Fruit fly (Drosophila melanogaster) whole organism, embryonic: Measurements from ENCODE around the gene Tnks.
A peak's percentile ranks its signal among the peaks of the same experiment; 100 is the strongest.

Source experiments
- ATbp ChIP-seq: fragments of 200-800 bp; sonication (Bioruptor generic); optimal IDR thresholded peaks from 2 replicates; lab custom pipeline; 2017; ENCODE audit warnings: missing biosample characterization, mild to moderate bottlenecking, missing genetic modification characterization, missing genetic modification reagents
- Aef1 ChIP-seq: fragments of 200-800 bp; sonication (Bioruptor generic); IDR thresholded peaks from 3 replicates; pipeline ENCODE4 v1.3.6; 2022; ENCODE audit warnings: missing biosample characterization, missing genetic modification characterization
- CG10565 ChIP-seq: fragments of 200-800 bp; sonication (Bioruptor generic); optimal IDR thresholded peaks from 3 replicates; lab custom pipeline; 2016; ENCODE audit warnings: missing biosample characterization, mild to moderate bottlenecking, missing genetic modification characterization
- CG10979 ChIP-seq: fragments of 200-800 bp; sonication (Bioruptor generic); optimal IDR thresholded peaks from 2 replicates; lab custom pipeline; 2018; ENCODE audit warnings: missing biosample characterization, mild to moderate bottlenecking, missing genetic modification characterization, moderate library complexity
- CG11456 ChIP-seq: fragments of 200-800 bp; sonication (Bioruptor generic); IDR thresholded peaks from 3 replicates; pipeline ENCODE4 v1.3.6; 2022; ENCODE audit warnings: missing biosample characterization, missing genetic modification characterization
- CG14667 ChIP-seq: fragments of 200-800 bp; sonication (Bioruptor generic); IDR thresholded peaks from 2 replicates; pipeline ENCODE4 v1.3.6; 2022; ENCODE audit warnings: missing biosample characterization, missing genetic modification characterization
- CG15601 ChIP-seq: fragments of 200-800 bp; sonication (Bioruptor generic); optimal IDR thresholded peaks from 3 replicates; lab custom pipeline; 2019; ENCODE audit warnings: missing biosample characterization, mild to moderate bottlenecking, missing genetic modification characterization, moderate library complexity
- CG17328 ChIP-seq: fragments of 200-800 bp; sonication (Bioruptor generic); IDR thresholded peaks from 2 replicates; pipeline ENCODE4 v1.3.6; 2022; ENCODE audit warnings: missing biosample characterization, missing genetic modification characterization
- CG17361 ChIP-seq: fragments of 200-800 bp; sonication (Bioruptor generic); IDR thresholded peaks from 3 replicates; pipeline ENCODE4 v1.3.6; 2022; ENCODE audit warnings: missing biosample characterization, missing genetic modification characterization
- CG2202 ChIP-seq: fragments of 200-800 bp; sonication (Bioruptor generic); optimal IDR thresholded peaks from 2 replicates; lab custom pipeline; 2018; ENCODE audit warnings: missing biosample characterization, mild to moderate bottlenecking, missing genetic modification characterization
- CG31224 ChIP-seq: fragments of 200-800 bp; sonication (Bioruptor generic); IDR thresholded peaks from 2 replicates; pipeline ENCODE4 v1.3.6; 2022; ENCODE audit warnings: missing biosample characterization, missing genetic modification characterization
- CG3281 ChIP-seq: fragments of 200-800 bp; sonication (Bioruptor generic); optimal IDR thresholded peaks from 3 replicates; lab custom pipeline; 2017; ENCODE audit warnings: missing biosample characterization, mild to moderate bottlenecking, missing genetic modification characterization
- CG34376 ChIP-seq: fragments of 200-800 bp; sonication (Bioruptor generic); optimal IDR thresholded peaks from 2 replicates; lab custom pipeline; 2018; ENCODE audit warnings: missing biosample characterization, mild to moderate bottlenecking, missing genetic modification characterization
- CG3838 ChIP-seq: fragments of 200-800 bp; sonication (Bioruptor generic); optimal IDR thresholded peaks from 3 replicates; lab custom pipeline; 2016; ENCODE audit warnings: missing biosample characterization, missing genetic modification characterization
- CG3995 ChIP-seq: fragments of 200-800 bp; sonication (Bioruptor generic); optimal IDR thresholded peaks from 3 replicates; lab custom pipeline; 2016; ENCODE audit warnings: missing biosample characterization, missing genetic modification characterization
- CG4328 ChIP-seq: fragments of 200-800 bp; sonication (Bioruptor generic); optimal IDR thresholded peaks from 3 replicates; lab custom pipeline; 2017; ENCODE audit warnings: missing biosample characterization, missing genetic modification reagents, missing genetic modification characterization
- CG6175 ChIP-seq: fragments of 200-800 bp; sonication (Bioruptor generic); IDR thresholded peaks from 3 replicates; pipeline ENCODE4 v1.3.6; 2022; ENCODE audit warnings: missing biosample characterization, missing genetic modification characterization
- CG6254 ChIP-seq: fragments of 200-800 bp; sonication (Bioruptor generic); optimal IDR thresholded peaks from 3 replicates; lab custom pipeline; 2017; ENCODE audit warnings: mild to moderate bottlenecking, missing biosample characterization, missing genetic modification reagents, missing genetic modification characterization
- CG6272 ChIP-seq: fragments of 200-800 bp; sonication (Bioruptor generic); IDR thresholded peaks from 2 replicates; pipeline ENCODE4 v1.3.6; 2022; ENCODE audit warnings: missing biosample characterization, missing genetic modification characterization
- CG6689 ChIP-seq: fragments of 200-800 bp; sonication (Bioruptor generic); IDR thresholded peaks from 2 replicates; pipeline ENCODE4 v1.3.6; 2022; ENCODE audit warnings: missing biosample characterization, missing genetic modification characterization
- CG6813 ChIP-seq: fragments of 200-800 bp; sonication (Bioruptor generic); optimal IDR thresholded peaks from 2 replicates; lab custom pipeline; 2017; ENCODE audit warnings: missing biosample characterization, missing genetic modification characterization, mild to moderate bottlenecking, moderate library complexity, missing genetic modification reagents
- CG6854 ChIP-seq: fragments of 200-800 bp; sonication (Bioruptor generic); optimal IDR thresholded peaks from 3 replicates; lab custom pipeline; 2017; ENCODE audit warnings: missing biosample characterization, mild to moderate bottlenecking, missing genetic modification characterization
- CkIIα-i1 ChIP-seq: fragments of 200-800 bp; sonication (Bioruptor generic); IDR thresholded peaks from 2 replicates; pipeline ENCODE4 v1.3.6; 2022; ENCODE audit warnings: missing biosample characterization, missing genetic modification characterization
- CrebB ChIP-seq: fragments of 200-800 bp; sonication (Bioruptor generic); optimal IDR thresholded peaks from 3 replicates; lab custom pipeline; 2018; ENCODE audit warnings: missing biosample characterization, mild to moderate bottlenecking, missing genetic modification characterization
- Dad ChIP-seq: fragments of 200-800 bp; sonication (Bioruptor generic); optimal IDR thresholded peaks from 3 replicates; lab custom pipeline; 2016; ENCODE audit warnings: missing biosample characterization, missing genetic modification characterization
- Dbx ChIP-seq: fragments of 200-800 bp; sonication (Bioruptor generic); IDR thresholded peaks from 3 replicates; pipeline ENCODE4 v1.3.6; 2022; ENCODE audit warnings: missing biosample characterization, missing genetic modification characterization
- Dfd ChIP-seq, 2 experiments: fragments of >200 bp; optimal IDR thresholded peaks; 2 replicates each; lab custom pipeline; 2017; ENCODE audit warnings: missing biosample characterization in 2 of 2, missing genetic modification characterization in 2 of 2
- Dip2 ChIP-seq: fragments of 200-800 bp; sonication (Bioruptor generic); IDR thresholded peaks from 2 replicates; pipeline ENCODE4 v1.3.6; 2022; ENCODE audit warnings: missing biosample characterization, missing genetic modification characterization
- E2f2 ChIP-seq: fragments of 200-800 bp; sonication (Bioruptor generic); IDR thresholded peaks from 2 replicates; pipeline ENCODE4 v1.3.6; 2022; ENCODE audit warnings: missing biosample characterization, missing genetic modification characterization
- HLH54F ChIP-seq: fragments of 200-800 bp; sonication (Bioruptor generic); optimal IDR thresholded peaks from 3 replicates; lab custom pipeline; 2016; ENCODE audit warnings: missing biosample characterization, missing genetic modification characterization
- NK7.1 ChIP-seq: fragments of 200-800 bp; sonication (Bioruptor generic); optimal IDR thresholded peaks from 3 replicates; lab custom pipeline; 2016; ENCODE audit warnings: missing biosample characterization, missing genetic modification characterization
- Pdp1 ChIP-seq, 2 experiments: fragments of 200-800 bp; sonication (Bioruptor generic); optimal IDR thresholded peaks; 3 replicates each; lab custom pipeline; 2016; ENCODE audit warnings: missing biosample characterization in 2 of 2, missing genetic modification characterization in 2 of 2, mild to moderate bottlenecking in 1 of 2, moderate library complexity in 1 of 2
- Scr ChIP-seq: fragments of 200-800 bp; sonication (Bioruptor generic); IDR thresholded peaks from 2 replicates; pipeline ENCODE4 v1.3.6; 2022; ENCODE audit warnings: missing biosample characterization, missing genetic modification characterization; ENCODE audit not compliant: partially characterized antibody
- Six4 ChIP-seq: fragments of 200-800 bp; sonication (Bioruptor generic); optimal IDR thresholded peaks from 2 replicates; lab custom pipeline; 2016; ENCODE audit warnings: missing biosample characterization, missing genetic modification characterization
- Sry-δ ChIP-seq: fragments of 200-800 bp; sonication (Bioruptor generic); optimal IDR thresholded peaks from 2 replicates; lab custom pipeline; 2016; ENCODE audit warnings: missing biosample characterization, missing genetic modification characterization
- bbx ChIP-seq: fragments of 200-800 bp; sonication (Bioruptor generic); IDR thresholded peaks from 2 replicates; pipeline ENCODE4 v1.3.6; 2022; ENCODE audit warnings: missing biosample characterization, missing genetic modification characterization; ENCODE audit not compliant: partially characterized antibody
- bcd ChIP-seq: fragments of 200-800 bp; sonication (Bioruptor generic); optimal IDR thresholded peaks from 2 replicates; lab custom pipeline; 2017; ENCODE audit warnings: missing biosample characterization, mild to moderate bottlenecking, missing genetic modification characterization
- br ChIP-seq: fragments of >200 bp; optimal IDR thresholded peaks from 2 replicates; lab custom pipeline; 2017
- chn ChIP-seq: fragments of 200-800 bp; sonication (Bioruptor generic); optimal IDR thresholded peaks from 2 replicates; lab custom pipeline; 2016; ENCODE audit warnings: missing biosample characterization, missing genetic modification characterization
- crc ChIP-seq: fragments of 200-800 bp; sonication (Bioruptor generic); optimal IDR thresholded peaks from 2 replicates; lab custom pipeline; 2016; ENCODE audit warnings: missing biosample characterization, missing genetic modification characterization
- danr ChIP-seq: fragments of 200-800 bp; sonication (Bioruptor generic); IDR thresholded peaks from 2 replicates; pipeline ENCODE4 v1.3.6; 2022; ENCODE audit warnings: missing biosample characterization, missing genetic modification characterization
- dati ChIP-seq: fragments of 200-800 bp; sonication (Bioruptor generic); IDR thresholded peaks from 2 replicates; pipeline ENCODE4 v1.3.6; 2022; ENCODE audit warnings: missing biosample characterization, missing genetic modification characterization
- fu2 ChIP-seq: fragments of 200-800 bp; sonication (Bioruptor generic); optimal IDR thresholded peaks from 2 replicates; lab custom pipeline; 2016; ENCODE audit warnings: missing biosample characterization, missing genetic modification characterization
- gsb-n ChIP-seq: fragments of 200-800 bp; sonication (Bioruptor generic); optimal IDR thresholded peaks from 3 replicates; lab custom pipeline; 2018; ENCODE audit warnings: missing biosample characterization, mild to moderate bottlenecking, missing genetic modification characterization
- kah ChIP-seq: fragments of 200-800 bp; sonication (Bioruptor generic); optimal IDR thresholded peaks from 2 replicates; lab custom pipeline; 2018; ENCODE audit warnings: missing biosample characterization, mild to moderate bottlenecking, missing genetic modification characterization
- onecut ChIP-seq: fragments of 200-800 bp; sonication (Bioruptor generic); IDR thresholded peaks from 2 replicates; pipeline ENCODE4 v1.3.6; 2022; ENCODE audit warnings: missing biosample characterization, missing genetic modification characterization
- p53 ChIP-seq: fragments of 200-800 bp; sonication (Bioruptor generic); optimal IDR thresholded peaks from 2 replicates; lab custom pipeline; 2016; ENCODE audit warnings: missing biosample characterization, missing genetic modification characterization
- pros ChIP-seq: fragments of 200-800 bp; sonication (Bioruptor generic); optimal IDR thresholded peaks from 3 replicates; lab custom pipeline; 2019; ENCODE audit warnings: missing biosample characterization, mild to moderate bottlenecking, missing genetic modification characterization, moderate library complexity
- tup ChIP-seq: fragments of 200-800 bp; sonication (Bioruptor generic); optimal IDR thresholded peaks from 2 replicates; lab custom pipeline; 2016; ENCODE audit warnings: missing biosample characterization, mild to moderate bottlenecking, missing genetic modification characterization, moderate library complexity
- twi ChIP-seq: fragments of 200-800 bp; optimal IDR thresholded peaks from 2 replicates; lab custom pipeline; 2019; ENCODE audit warnings: missing biosample characterization, mild to moderate bottlenecking, missing genetic modification characterization, moderate library complexity

The Tnks gene

DNA sequence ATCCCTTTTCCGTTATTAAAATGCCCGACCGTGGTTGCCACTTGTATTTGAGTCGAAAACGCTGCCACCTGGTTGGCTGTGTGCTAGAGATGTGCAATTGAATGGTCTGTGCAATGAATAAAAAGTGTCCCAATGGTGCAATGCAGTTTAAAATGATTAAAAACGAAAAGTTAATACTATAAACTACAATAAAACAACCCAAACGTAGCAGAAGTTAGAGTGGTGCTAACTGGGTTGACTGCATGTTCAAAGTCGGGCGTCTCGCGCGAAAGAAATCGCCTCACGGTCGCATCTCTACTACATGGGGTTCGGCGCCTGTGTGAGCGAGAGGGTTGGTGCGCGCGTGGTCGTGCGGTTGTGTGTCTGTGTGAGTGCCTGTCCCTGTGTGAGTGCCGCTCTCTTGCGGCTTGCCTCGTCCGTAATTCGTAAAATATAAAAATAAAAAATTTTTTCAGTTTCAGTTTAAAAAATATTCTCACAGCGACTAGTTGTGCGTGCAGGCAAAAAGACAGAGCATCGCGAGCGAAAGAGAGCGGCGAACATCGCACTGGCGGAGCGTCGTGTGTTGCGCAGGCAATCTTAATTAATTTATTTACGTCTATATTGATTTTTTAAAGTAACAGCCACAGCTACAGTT, 14.1 kb downstream of the Tnks start (continued):
- TF ChIP-seq kah (GFP tag; lab: Kevin White, UChicago) = peak; percentile 54
- TF ChIP-seq CG10565 (GFP tag; lab: Kevin White, UChicago) = peak; percentile 49
- peak; percentile 91 for TF ChIP-seq CG3281 (GFP tag; lab: Kevin White, UChicago)
- TF ChIP-seq ATbp (GFP tag; lab: Kevin White, UChicago) = peak; percentile 73
- peak; percentile 54; the same call in 1 of the 2 replicates for TF ChIP-seq Dip2 (GFP tag; lab: Robert Waterston, UW)
- peak; percentile 85 for TF ChIP-seq bbx
- peak; percentile 87 for TF ChIP-seq crc (GFP tag; lab: Kevin White, UChicago)
- 0 out of 2 replicates have a peak, but pooled peaks have one; percentile 40 for TF ChIP-seq dati (GFP tag; lab: Robert Waterston, UW)
- TF ChIP-seq NK7.1 (GFP tag; lab: Kevin White, UChicago) = peak; percentile 93
- peak; percentile 87 for TF ChIP-seq CG10979 (tag; lab: Kevin White, UChicago)
- peak; percentile 99 for TF ChIP-seq Sry-δ (GFP tag; lab: Kevin White, UChicago)
- peak; percentile 95 for TF ChIP-seq CG4328
- TF ChIP-seq Dad (GFP tag; lab: Kevin White, UChicago) = peak; percentile 96
- peak; percentile 90 for TF ChIP-seq CG15601
- TF ChIP-seq CG11456 (GFP tag; lab: Robert Waterston, UW) = peak; percentile 91
- peak; percentile 96 for TF ChIP-seq fu2 (GFP tag; lab: Kevin White, UChicago)
- peak; percentile 90 for TF ChIP-seq Aef1 (GFP tag; lab: Robert Waterston, UW)
- peak; percentile 91 for TF ChIP-seq onecut (GFP tag; lab: Robert Waterston, UW)
- TF ChIP-seq br (lab: Kevin White, UChicago) = no peak
- TF ChIP-seq CG6175 = peak; percentile 83
- TF ChIP-seq CrebB = peak; percentile 91
- peak; percentile 91 for TF ChIP-seq CG14667 (GFP tag; lab: Robert Waterston, UW)
- TF ChIP-seq twi = peak; percentile 89
- TF ChIP-seq HLH54F (GFP tag; lab: Kevin White, UChicago) = peak; percentile 98
- TF ChIP-seq p53 (GFP tag; lab: Kevin White, UChicago) = peak; percentile 91
- TF ChIP-seq gsb-n = peak; percentile 86
- TF ChIP-seq Pdp1 (GFP tag; optimal IDR thresholded peaks at IDR 0.05; lab: Kevin White, UChicago) = peak; percentile 87 to 96
- TF ChIP-seq CG3838 (GFP tag; lab: Kevin White, UChicago) = peak; percentile 81
- TF ChIP-seq CG31224 = peak; percentile 83
- peak; percentile 95 for TF ChIP-seq chn (GFP tag; lab: Kevin White, UChicago)
- peak; percentile 65 for TF ChIP-seq CG6854 (GFP tag; lab: Kevin White, UChicago)
- TF ChIP-seq CG6689 (GFP tag; lab: Robert Waterston, UW) = peak; percentile 92
- no peak for TF ChIP-seq Dfd (GFP tag; optimal IDR thresholded peaks at IDR 0.05; lab: Kevin White, UChicago)
- TF ChIP-seq tup = peak; percentile 68
- TF ChIP-seq CG6254 = peak; percentile 62
- TF ChIP-seq Scr (GFP tag; lab: Robert Waterston, UW) = peak; percentile 96
- peak; percentile 78 for TF ChIP-seq CG2202
- TF ChIP-seq CG3995 (GFP tag; lab: Kevin White, UChicago) = peak; percentile 57
- peak; percentile 87 for TF ChIP-seq danr (GFP tag; lab: Robert Waterston, UW)
- peak; percentile 94 for TF ChIP-seq Dbx (GFP tag; lab: Robert Waterston, UW)
- peak; percentile 92 for TF ChIP-seq CG17361 (GFP tag; lab: Robert Waterston, UW)
- peak; percentile 94 for TF ChIP-seq bcd (GFP tag; lab: Kevin White, UChicago)
- TF ChIP-seq pros (GFP tag; lab: Kevin White, UChicago) = peak; percentile 34
- TF ChIP-seq CG6272 (GFP tag; lab: Robert Waterston, UW) = peak; percentile 93
- TF ChIP-seq CkIIα-i1 = 0 out of 2 replicates have a peak, but pooled peaks have one; percentile 21
- TF ChIP-seq CG17328 (GFP tag; lab: Robert Waterston, UW) = peak; percentile 90
- TF ChIP-seq Six4 (GFP tag; lab: Kevin White, UChicago) = peak; percentile 88
- peak; percentile 95 for TF ChIP-seq E2f2
- peak; percentile 85 for TF ChIP-seq CG6813 (GFP tag; lab: Kevin White, UChicago)
- TF ChIP-seq CG34376 (GFP tag; lab: Kevin White, UChicago) = peak; percentile 92
